Worm (Caenorhabditis elegans): ENCODE data around the gene pen-2.

DNA sequence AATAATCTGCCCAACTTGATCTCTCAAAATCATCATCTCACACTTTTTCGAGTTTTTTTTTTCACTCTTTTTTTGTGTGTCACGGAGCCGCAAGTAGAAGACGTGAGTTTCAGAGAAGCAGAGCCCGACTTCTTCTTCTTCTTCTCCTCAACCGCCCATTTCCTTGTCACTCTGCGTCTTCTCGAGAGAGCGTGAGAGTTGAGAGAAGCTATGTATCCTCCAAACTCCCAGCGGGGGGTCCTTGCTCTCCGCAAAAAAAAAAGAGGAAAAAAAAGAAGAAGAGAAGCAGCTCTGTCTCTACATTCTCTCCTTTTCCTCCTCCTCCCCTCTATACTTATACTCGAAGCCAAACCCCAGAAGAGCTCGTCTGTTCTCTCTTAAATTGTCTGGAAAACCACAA is 8.8 kb upstream of the pen-2 start:
- TF ChIP-seq F13H6.1 (tag; optimal IDR thresholded peaks at IDR 0.05) (no peak), pha-4 (tag; optimal IDR thresholded peaks at IDR 0.05) (no peak), rnt-1 (tag; optimal IDR thresholded peaks at IDR 0.05) (no peak), ama-1 (optimal IDR thresholded peaks at IDR 0.05) (no peak), elt-2 (tag; optimal IDR thresholded peaks at IDR 0.05) (no peak), ref-2 (tag; optimal IDR thresholded peaks at IDR 0.05) (peak; percentile 40), dve-1 (tag; optimal IDR thresholded peaks at IDR 0.05) (no peak), pqm-1 (tag; optimal IDR thresholded peaks at IDR 0.05) (no peak), syd-9 (tag; optimal IDR thresholded peaks at IDR 0.05) (no peak), lin-11 (tag; optimal IDR thresholded peaks at IDR 0.05) (no peak), hlh-8 (tag; optimal IDR thresholded peaks at IDR 0.05) (no peak), K09A11.1 (tag; optimal IDR thresholded peaks at IDR 0.05; ENCODE audit: insufficient read depth) (no peak), ceh-9 (tag; optimal IDR thresholded peaks at IDR 0.05) (no peak), pag-3 (tag; optimal IDR thresholded peaks at IDR 0.05; ENCODE audit: borderline replicate concordance) (no peak)

Measured in whole organism, late embryonic.